Fruit fly (Drosophila melanogaster) Kc167 (cell line): ENCODE results near the gene CG31678.

ENCODE experiments used
- Myc ChIP-seq: fragments of >200 bp; optimal IDR thresholded peaks from 2 replicates; lab custom pipeline; 2017; ENCODE audit warnings: missing external identifiers
- Sin3A ChIP-seq: fragments of >200 bp; optimal IDR thresholded peaks from 2 replicates; lab custom pipeline; 2018; ENCODE audit warnings: missing external identifiers
- h ChIP-seq: fragments of >200 bp; optimal IDR thresholded peaks from 3 replicates; lab custom pipeline; 2018; ENCODE audit warnings: missing external identifiers
- insv ChIP-seq: fragments of >200 bp; optimal IDR thresholded peaks from 3 replicates; lab custom pipeline; 2018; ENCODE audit warnings: missing external identifiers
- psq ChIP-seq: fragments of >200 bp; optimal IDR thresholded peaks from 2 replicates; lab custom pipeline; 2017; ENCODE audit warnings: missing external identifiers
- ttk ChIP-seq: sonication (Bioruptor generic); optimal IDR thresholded peaks from 2 replicates; lab custom pipeline; 2017; ENCODE audit warnings: missing external identifiers

Gene CG31678

DNA sequence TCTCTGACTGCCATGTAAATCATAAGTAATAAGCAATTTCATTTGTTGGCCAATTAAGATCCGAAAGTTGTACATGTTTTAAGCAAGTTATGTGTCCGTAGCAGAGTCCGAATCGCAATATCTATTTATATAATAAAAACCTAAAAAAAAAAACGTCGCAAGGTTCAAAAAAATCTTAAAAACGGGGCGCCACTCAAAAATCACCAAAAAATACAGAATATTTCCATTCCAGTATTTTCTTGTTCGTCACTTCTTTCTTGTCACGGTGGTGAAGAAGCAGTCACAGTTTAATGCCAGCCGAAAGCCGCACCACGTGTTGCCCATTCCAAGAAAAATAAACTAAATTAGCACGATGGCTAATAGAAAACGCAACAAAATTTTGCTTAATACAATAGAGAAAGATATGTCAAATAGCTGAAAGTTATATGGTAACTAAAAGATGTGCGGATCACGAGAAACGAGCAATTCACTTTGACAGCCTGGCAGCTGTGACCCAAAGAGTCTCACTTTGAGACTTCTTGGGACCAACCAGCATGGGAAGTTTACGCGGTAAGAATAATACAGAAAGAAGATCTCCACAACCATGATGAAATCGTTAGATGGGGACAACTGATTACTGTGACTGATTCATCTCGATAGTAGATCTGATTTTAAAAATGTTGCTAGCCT is 28.4 kb downstream of the CG31678 start:
- no peak for TF ChIP-seq h (lab: Kevin White, UChicago)
- TF ChIP-seq psq: no peak
- TF ChIP-seq ttk (lab: Kevin White, UChicago): no peak
- no peak for TF ChIP-seq Sin3A (lab: Kevin White, UChicago)
- no peak for TF ChIP-seq insv
- no peak for TF ChIP-seq Myc

DNA sequence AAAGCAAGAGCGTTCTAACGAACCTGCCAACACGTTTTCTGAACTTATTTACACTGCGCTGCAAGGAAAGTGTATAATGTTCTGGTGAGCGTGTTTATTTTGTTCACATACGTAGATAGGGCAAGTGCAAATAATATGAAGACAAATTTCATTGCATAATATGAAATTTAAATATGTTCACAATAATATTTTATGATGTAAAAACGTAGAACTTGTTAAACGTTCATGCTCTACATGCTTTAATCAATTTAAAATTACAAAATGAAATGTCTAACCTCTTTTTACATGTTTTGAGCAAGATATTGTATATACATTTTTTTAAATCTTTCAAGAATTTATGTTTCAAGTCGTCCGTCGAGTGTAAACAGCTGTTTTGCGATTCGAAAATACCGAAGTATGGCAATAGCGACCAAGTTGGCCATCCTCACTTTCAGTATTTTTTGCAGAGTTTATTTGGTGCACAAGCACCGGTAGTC is 30.3 kb downstream of the CG31678 start, which contains the start of the genes phr6-4 and CG2608:
phr6-4 (minus strand) TSS at position 398 of the 476 bp plus-strand sequence.
CG2608 (plus strand) TSS at position 429 of the 476 bp plus-strand sequence.
- TF ChIP-seq Myc (no peak), Sin3A (lab: Kevin White, UChicago) (no peak), psq (no peak), h (lab: Kevin White, UChicago) (no peak), insv (no peak), ttk (lab: Kevin White, UChicago) (no peak)

DNA sequence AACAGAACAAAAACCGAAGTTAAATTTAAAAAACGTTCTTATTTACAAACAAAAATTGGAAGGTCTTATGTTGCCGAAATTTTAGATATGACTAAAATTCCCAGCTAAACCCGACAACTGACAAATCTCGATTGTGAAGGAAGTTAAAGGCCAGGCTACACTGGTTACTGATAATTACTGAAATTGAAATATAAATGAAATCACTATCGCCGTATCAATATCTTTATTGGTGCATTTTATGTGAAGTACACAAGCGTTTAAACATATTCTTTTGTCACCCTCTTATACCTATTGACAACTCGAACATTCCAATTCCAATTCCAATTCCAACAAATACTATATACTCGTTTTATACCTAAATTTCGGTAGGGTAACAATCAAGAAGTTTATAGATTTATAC is 32.6 kb downstream of the CG31678 start, which contains the start of gene CG17470:
CG17470 (minus strand) TSS at position 101 of the 400 bp plus-strand sequence.
- TF ChIP-seq h (lab: Kevin White, UChicago) (no peak), ttk (lab: Kevin White, UChicago) (no peak), Myc (no peak), Sin3A (lab: Kevin White, UChicago) (no peak), insv (no peak), psq (no peak)

DNA sequence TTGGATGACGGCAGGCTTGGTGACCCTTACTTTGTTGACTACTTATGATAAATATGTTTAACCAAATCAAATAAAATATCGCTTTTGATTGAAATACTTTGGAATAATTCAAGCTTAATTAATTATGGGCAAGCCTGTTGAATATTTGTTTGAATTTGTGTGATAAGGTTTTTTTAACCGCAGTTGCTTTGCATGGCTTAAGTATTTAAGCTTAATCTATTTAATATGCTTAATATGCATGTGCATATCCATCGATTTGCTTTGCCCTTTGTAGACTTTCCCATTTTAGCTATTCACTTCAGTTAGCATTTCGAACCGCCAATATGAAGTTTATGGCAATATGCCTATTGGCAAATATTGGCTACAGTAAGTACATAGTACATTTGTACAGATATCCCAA is 35.1 kb downstream of the CG31678 start, which contains the start of gene Sfp38D:
Sfp38D (plus strand) TSS at position 301 of the 400 bp plus-strand sequence.
- TF ChIP-seq psq (no peak), insv (no peak), Myc (no peak), Sin3A (lab: Kevin White, UChicago) (no peak), ttk (lab: Kevin White, UChicago) (no peak), h (lab: Kevin White, UChicago) (no peak)

DNA sequence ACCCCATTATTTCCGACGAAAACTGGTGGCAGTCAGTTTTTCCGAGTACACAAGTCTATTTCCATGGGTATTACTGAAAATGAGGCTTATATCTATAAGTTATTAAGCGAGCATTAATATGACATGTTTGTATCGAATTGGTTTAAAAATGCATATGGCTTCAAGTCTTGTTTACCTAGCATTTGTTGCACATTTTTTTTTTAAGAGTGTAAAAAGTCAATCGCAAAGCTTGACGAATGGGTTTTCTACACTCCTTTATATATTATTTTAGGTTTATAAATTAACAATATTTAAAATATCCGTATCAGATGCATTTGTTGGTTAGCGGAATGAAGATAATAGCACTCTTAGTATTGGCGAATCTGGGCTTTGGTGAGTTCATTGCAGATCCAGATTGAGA is 35.9 kb downstream of the CG31678 start, which contains the start of gene CG31680:
CG31680 (plus strand) TSS at position 301 of the 400 bp plus-strand sequence.
- TF ChIP-seq ttk (lab: Kevin White, UChicago) (no peak), insv (no peak), psq (no peak), h (lab: Kevin White, UChicago) (no peak), Myc (no peak), Sin3A (lab: Kevin White, UChicago) (no peak)

DNA sequence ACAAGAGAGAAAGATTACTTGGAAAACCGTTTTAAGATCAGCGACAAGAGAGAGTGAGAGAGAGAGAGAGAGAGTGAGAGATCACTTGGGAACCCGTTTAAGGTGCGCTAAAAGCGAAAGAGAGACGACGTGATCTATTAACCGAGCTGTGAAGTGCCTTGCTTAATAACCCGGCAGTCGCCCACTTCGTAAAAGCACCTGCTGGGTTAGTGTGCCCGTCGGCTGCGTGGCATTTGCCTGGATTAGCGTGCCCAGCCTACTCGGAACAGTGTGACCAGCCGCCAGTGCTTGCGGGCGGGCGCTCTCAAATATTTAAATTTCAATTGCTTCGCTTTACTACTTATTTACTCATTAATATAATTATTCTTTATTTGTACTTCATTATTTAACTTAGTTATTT is 37.3 kb downstream of the CG31678 start:
- TF ChIP-seq Sin3A (lab: Kevin White, UChicago) (no peak), insv (no peak), ttk (lab: Kevin White, UChicago) (no peak), psq (no peak), Myc (no peak), h (lab: Kevin White, UChicago) (no peak)

DNA sequence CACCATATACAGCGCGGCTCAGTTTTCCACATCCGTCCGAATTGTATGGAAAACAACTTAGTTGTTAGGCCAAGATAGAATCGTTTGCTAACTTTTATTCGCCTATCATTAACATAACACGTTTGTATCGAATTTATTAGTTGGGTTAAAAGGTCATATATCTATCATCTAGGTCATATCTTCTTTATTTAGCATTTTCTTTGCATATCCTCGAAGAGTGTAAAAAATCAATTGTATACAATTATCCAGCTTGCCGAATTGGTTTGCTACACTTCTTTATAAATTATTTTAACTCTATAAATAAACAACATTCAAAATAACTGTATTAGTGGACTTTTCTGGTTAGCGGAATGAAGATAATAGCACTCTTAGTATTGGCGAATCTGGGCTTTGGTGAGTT is 41.5 kb downstream of the CG31678 start, which contains the start of gene CG17472:
CG17472 (plus strand) TSS at position 301 of the 400 bp plus-strand sequence.
- TF ChIP-seq h (lab: Kevin White, UChicago) (no peak), insv (no peak), ttk (lab: Kevin White, UChicago) (no peak), psq (no peak), Myc (no peak), Sin3A (lab: Kevin White, UChicago) (no peak)

DNA sequence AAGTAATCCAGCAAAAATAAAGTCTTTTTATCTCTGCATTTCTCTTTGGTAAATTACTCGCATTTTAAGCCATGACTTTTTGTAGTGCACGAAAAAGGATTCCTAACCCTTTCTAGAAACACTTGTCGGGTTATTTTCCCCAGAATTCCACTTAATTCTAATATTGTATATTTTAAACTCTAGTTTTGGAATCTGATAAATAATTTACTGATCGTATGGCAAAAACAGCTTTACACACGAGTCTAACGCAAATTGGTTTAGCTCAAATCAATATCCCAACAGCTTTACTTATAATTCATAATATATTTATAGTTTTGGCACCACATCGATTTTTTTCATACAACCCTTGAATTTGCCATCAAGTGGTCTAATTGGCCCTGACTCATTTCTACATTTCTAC is 61.5 kb downstream of the CG31678 start, which contains the start of gene CG15475:
CG15475 (plus strand) TSS at position 301 of the 400 bp plus-strand sequence.
- TF ChIP-seq ttk (lab: Kevin White, UChicago): no peak
- no peak for TF ChIP-seq psq
- no peak for TF ChIP-seq Sin3A (lab: Kevin White, UChicago)
- no peak for TF ChIP-seq Myc
- no peak for TF ChIP-seq insv
- TF ChIP-seq h (lab: Kevin White, UChicago): no peak
